Worm (Caenorhabditis elegans) whole organism, L1 larva: ENCODE results near the gene C14B1.12.

Source experiments
- C04F5.9 ChIP-seq: sonication (generic microtip); optimal IDR thresholded peaks from 2 replicates; lab custom pipeline; 2016; ENCODE audit warnings: missing genetic modification characterization, missing compliant biosample characterization
- Y116A8C.19 ChIP-seq: sonication (generic microtip); optimal IDR thresholded peaks from 2 replicates; lab custom pipeline; 2016; ENCODE audit warnings: missing compliant biosample characterization, missing genetic modification characterization, borderline replicate concordance
- aha-1 ChIP-seq: fragments of 150-350 bp; optimal IDR thresholded peaks from 2 replicates; lab custom pipeline; 2014; ENCODE audit warnings: missing biosample characterization, missing genetic modification characterization
- alr-1 ChIP-seq: fragments of 200-800 bp; sonication (Bioruptor generic); optimal IDR thresholded peaks from 2 replicates; lab custom pipeline; 2018; ENCODE audit warnings: borderline replicate concordance, mild to moderate bottlenecking, missing genetic modification characterization, missing compliant biosample characterization
- aly-2 ChIP-seq: fragments of 150-350 bp; optimal IDR thresholded peaks from 2 replicates; lab custom pipeline; 2014; ENCODE audit warnings: missing biosample characterization, missing genetic modification characterization
- ama-1 ChIP-seq: fragments of 150-350 bp; optimal IDR thresholded peaks from 2 replicates; lab custom pipeline; 2014
- blmp-1 ChIP-seq: fragments of 150-350 bp; optimal IDR thresholded peaks from 2 replicates; lab custom pipeline; 2014; ENCODE audit warnings: missing biosample characterization, missing genetic modification characterization
- ceh-8 ChIP-seq: fragments of 200-800 bp; sonication (Bioruptor generic); optimal IDR thresholded peaks from 2 replicates; lab custom pipeline; 2018; ENCODE audit warnings: mild to moderate bottlenecking, missing genetic modification characterization, moderate library complexity, missing compliant biosample characterization
- ceh-90 ChIP-seq: sonication (generic microtip); optimal IDR thresholded peaks from 2 replicates; lab custom pipeline; 2016; ENCODE audit warnings: missing genetic modification characterization, missing compliant biosample characterization
- ces-1 ChIP-seq: fragments of 150-350 bp; optimal IDR thresholded peaks from 2 replicates; lab custom pipeline; 2014; ENCODE audit warnings: missing biosample characterization, missing genetic modification reagents, missing genetic modification characterization
- grh-1 ChIP-seq: fragments of 200-800 bp; sonication (Bioruptor generic); IDR thresholded peaks from 2 replicates; pipeline ENCODE4 v1.3.6; 2022; ENCODE audit warnings: missing genetic modification reagents, missing genetic modification characterization, missing compliant biosample characterization
- hlh-17 ChIP-seq: fragments of 200-800 bp; sonication (Bioruptor generic); optimal IDR thresholded peaks from 2 replicates; lab custom pipeline; 2018; ENCODE audit warnings: missing genetic modification characterization, mild to moderate bottlenecking, missing compliant biosample characterization, moderate library complexity, borderline replicate concordance
- hlh-4 ChIP-seq: sonication (generic microtip); optimal IDR thresholded peaks from 2 replicates; lab custom pipeline; 2016; ENCODE audit warnings: mild to moderate bottlenecking, missing genetic modification characterization, missing compliant biosample characterization
- hpl-2 ChIP-seq: fragments of 150-350 bp; optimal IDR thresholded peaks from 2 replicates; lab custom pipeline; 2014; ENCODE audit warnings: missing biosample characterization, missing genetic modification reagents, missing genetic modification characterization
- irx-1 ChIP-seq: sonication (generic microtip); optimal IDR thresholded peaks from 2 replicates; lab custom pipeline; 2016; ENCODE audit warnings: missing genetic modification characterization, missing compliant biosample characterization
- isw-1 ChIP-seq: fragments of 200-800 bp; sonication (Bioruptor generic); IDR thresholded peaks from 2 replicates; pipeline ENCODE4 v1.3.6; 2022; ENCODE audit warnings: missing genetic modification characterization, missing compliant biosample characterization
- lin-15B ChIP-seq: fragments of 150-350 bp; sonication (generic microtip); optimal IDR thresholded peaks from 3 replicates; lab custom pipeline; 2014; ENCODE audit warnings: missing biosample characterization, missing genetic modification characterization
- mab-9 ChIP-seq: fragments of 200-800 bp; sonication (Bioruptor generic); IDR thresholded peaks from 2 replicates; pipeline ENCODE4 v1.3.6; 2022; ENCODE audit warnings: missing genetic modification reagents, missing genetic modification characterization, missing compliant biosample characterization
- mef-2 ChIP-seq: fragments of 150-350 bp; optimal IDR thresholded peaks from 2 replicates; lab custom pipeline; 2014; ENCODE audit warnings: missing biosample characterization, missing genetic modification characterization
- mep-1 ChIP-seq: fragments of 150-350 bp; optimal IDR thresholded peaks from 2 replicates; lab custom pipeline; 2014; ENCODE audit warnings: missing biosample characterization, missing genetic modification characterization
- nhr-12 ChIP-seq: sonication (generic microtip); optimal IDR thresholded peaks from 2 replicates; lab custom pipeline; 2017; ENCODE audit warnings: missing biosample characterization, missing genetic modification characterization
- nhr-71 ChIP-seq: sonication (generic microtip); optimal IDR thresholded peaks from 2 replicates; lab custom pipeline; 2016; ENCODE audit warnings: mild to moderate bottlenecking, missing genetic modification characterization, moderate library complexity, missing compliant biosample characterization
- nhr-76 ChIP-seq: sonication (generic microtip); optimal IDR thresholded peaks from 2 replicates; lab custom pipeline; 2017; ENCODE audit warnings: missing biosample characterization, missing genetic modification characterization
- nhr-77 ChIP-seq: fragments of 150-350 bp; optimal IDR thresholded peaks from 2 replicates; lab custom pipeline; 2014; ENCODE audit warnings: missing biosample characterization, missing genetic modification characterization
- nhr-85 ChIP-seq: sonication (generic microtip); peaks from one replicate; lab custom pipeline; 2016; ENCODE audit warnings: missing genetic modification characterization, inconsistent platforms, missing compliant biosample characterization
- pax-3 ChIP-seq: fragments of 200-800 bp; sonication (Bioruptor generic); optimal IDR thresholded peaks from 2 replicates; lab custom pipeline; 2018; ENCODE audit warnings: mild to moderate bottlenecking, missing genetic modification characterization, moderate library complexity, missing compliant biosample characterization
- rnt-1 ChIP-seq: sonication (generic microtip); optimal IDR thresholded peaks from 2 replicates; lab custom pipeline; 2016; ENCODE audit warnings: mild to moderate bottlenecking, missing genetic modification characterization, moderate library complexity, missing compliant biosample characterization
- skn-1 ChIP-seq: fragments of 150-350 bp; optimal IDR thresholded peaks from 2 replicates; lab custom pipeline; 2014; ENCODE audit warnings: missing biosample characterization, missing genetic modification characterization
- snu-23 ChIP-seq: sonication (generic microtip); optimal IDR thresholded peaks from 2 replicates; lab custom pipeline; 2016; ENCODE audit warnings: missing genetic modification characterization, missing compliant biosample characterization
- sptf-1 ChIP-seq: fragments of 150-350 bp; optimal IDR thresholded peaks from 2 replicates; lab custom pipeline; 2014; ENCODE audit warnings: missing biosample characterization, missing genetic modification characterization
- sup-37 ChIP-seq: fragments of 200-800 bp; sonication (Bioruptor generic); optimal IDR thresholded peaks from 2 replicates; lab custom pipeline; 2018; ENCODE audit warnings: mild to moderate bottlenecking, missing genetic modification characterization, missing compliant biosample characterization
- tbx-2 ChIP-seq: sonication (generic microtip); optimal IDR thresholded peaks from 2 replicates; lab custom pipeline; 2016; ENCODE audit warnings: missing genetic modification characterization, missing compliant biosample characterization
- unc-30 ChIP-seq: sonication (generic microtip); optimal IDR thresholded peaks from 2 replicates; lab custom pipeline; 2017; ENCODE audit warnings: missing biosample characterization, missing genetic modification characterization
- unc-62 ChIP-seq: fragments of 150-350 bp; optimal IDR thresholded peaks from 2 replicates; lab custom pipeline; 2014; ENCODE audit warnings: missing biosample characterization, missing genetic modification reagents, missing genetic modification characterization
- unc-98 ChIP-seq: fragments of 200-800 bp; sonication (Bioruptor generic); IDR thresholded peaks from 2 replicates; pipeline ENCODE4 v1.3.6; 2022; ENCODE audit warnings: missing genetic modification characterization, missing compliant biosample characterization
- vab-15 ChIP-seq: sonication (generic microtip); optimal IDR thresholded peaks from 2 replicates; lab custom pipeline; 2017; ENCODE audit warnings: missing genotype, mild to moderate bottlenecking, missing genetic modification characterization, missing compliant biosample characterization

The C14B1.12 gene

ce11 chrIII:3677378-3677777 lies 47.4 kb downstream of the C14B1.12 start (continued):
- no peak for TF ChIP-seq hlh-17 (GFP tag; lab: Kevin White, UChicago)
- no peak for TF ChIP-seq Y116A8C.19
- peak; percentile 42 for TF ChIP-seq irx-1 (tag; lab: Kevin White, UChicago)
- TF ChIP-seq alr-1 (tag; lab: Kevin White, UChicago) = no peak
- TF ChIP-seq snu-23 = peak; percentile 68
- TF ChIP-seq nhr-71 (tag; lab: Kevin White, UChicago) = peak; percentile 78
- no peak for TF ChIP-seq unc-30 (tag; lab: Kevin White, UChicago)
- peak; percentile 60 for TF ChIP-seq tbx-2
- TF ChIP-seq rnt-1 (tag; lab: Kevin White, UChicago) = peak; percentile 79
- no peak for TF ChIP-seq sptf-1 (tag; lab: Kevin White, UChicago)
- no peak for TF ChIP-seq hpl-2 (GFP tag; lab: Kevin White, UChicago)
- TF ChIP-seq skn-1 = peak; percentile 5
- no peak for TF ChIP-seq aly-2
- TF ChIP-seq unc-98 = no peak
- no peak for TF ChIP-seq sup-37 (GFP tag; lab: Kevin White, UChicago)
- peak; percentile 38 for TF ChIP-seq lin-15B
- no peak for TF ChIP-seq vab-15 (tag; lab: Kevin White, UChicago)
- TF ChIP-seq ceh-90 (tag; lab: Kevin White, UChicago) = no peak
- no peak for TF ChIP-seq ceh-8 (GFP tag; lab: Kevin White, UChicago)
- no peak for TF ChIP-seq mab-9
- no peak for TF ChIP-seq pax-3 (tag; lab: Kevin White, UChicago)
- no peak for TF ChIP-seq ama-1
- TF ChIP-seq nhr-85 (tag; lab: Kevin White, UChicago) = no peak
- 0 out of 2 replicates have a peak, but pooled peaks have one; percentile 6 for TF ChIP-seq grh-1
- TF ChIP-seq nhr-76 (tag; lab: Kevin White, UChicago) = no peak
- TF ChIP-seq unc-62 (GFP tag; lab: Kevin White, UChicago) = no peak
- peak; percentile 4 for TF ChIP-seq mef-2 (tag; lab: Kevin White, UChicago)
- TF ChIP-seq aha-1 (tag; lab: Kevin White, UChicago) = no peak
- peak; percentile 45 for TF ChIP-seq isw-1 (GFP tag; lab: Robert Waterston, UW)
- TF ChIP-seq C04F5.9 (tag; lab: Kevin White, UChicago) = no peak
- no peak for TF ChIP-seq ces-1 (GFP tag; lab: Kevin White, UChicago)
- TF ChIP-seq nhr-12 (tag; lab: Kevin White, UChicago) = no peak
- TF ChIP-seq nhr-77 (tag; lab: Kevin White, UChicago) = peak; percentile 35
- peak; percentile 53 for TF ChIP-seq mep-1 (tag; lab: Kevin White, UChicago)
- TF ChIP-seq hlh-4 (tag; lab: Kevin White, UChicago) = no peak

DNA sequence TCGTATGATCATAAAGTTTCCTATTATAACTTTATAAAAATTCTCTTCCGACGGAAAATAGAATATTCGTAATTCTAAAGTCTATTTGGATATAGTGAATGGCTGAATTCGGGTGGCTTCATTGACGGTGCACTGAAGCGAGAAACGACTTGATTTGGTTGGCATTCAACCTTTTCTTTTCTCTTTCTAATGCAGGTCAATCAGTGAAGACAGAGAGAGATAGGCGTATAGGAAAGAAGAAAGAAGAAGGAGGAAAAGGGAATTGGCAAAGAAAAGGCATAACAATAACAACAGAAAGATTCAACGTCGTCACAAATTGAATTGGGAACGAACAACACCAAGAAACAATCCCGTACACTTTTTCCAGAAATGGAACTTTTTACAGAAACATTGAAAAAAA lies 49.3 kb downstream of the C14B1.12 start:
- TF ChIP-seq hpl-2 (GFP tag; lab: Kevin White, UChicago) (no peak), blmp-1 (tag; lab: Kevin White, UChicago) (peak; percentile 94)
